Worm (Caenorhabditis elegans): ENCODE measurements around the gene sfxn-2.

- TF ChIP-seq nhr-237 (tag; optimal IDR thresholded peaks at IDR 0.05) (no peak), pha-4 (GFP tag; IDR thresholded peaks at IDR 0.05) (no peak), pha-4 (tag; optimal IDR thresholded peaks at IDR 0.05) (no peak), ceh-82 (tag; optimal IDR thresholded peaks at IDR 0.05) (no peak), nhr-6 (tag; optimal IDR thresholded peaks at IDR 0.05) (no peak), hmg-1.1 (GFP tag; IDR thresholded peaks at IDR 0.05) (no peak), nhr-76 (tag; optimal IDR thresholded peaks at IDR 0.05) (no peak), lsy-2 (tag; optimal IDR thresholded peaks at IDR 0.05) (no peak), pqm-1 (tag; optimal IDR thresholded peaks at IDR 0.05) (no peak), ztf-7 (tag; optimal IDR thresholded peaks at IDR 0.05) (no peak), madf-9 (GFP tag; conservative IDR thresholded peaks at IDR 0.05) (no peak), php-3 (GFP tag; IDR thresholded peaks at IDR 0.05) (no peak), F37D6.2 (tag; optimal IDR thresholded peaks at IDR 0.05) (no peak), lin-29 (GFP tag; IDR thresholded peaks at IDR 0.05) (no peak), daf-16 (GFP tag; optimal IDR thresholded peaks at IDR 0.05) (no peak), daf-16 (tag; optimal IDR thresholded peaks at IDR 0.05) (no peak)
These were observed 19.3 kb upstream of the sfxn-2 start for ce11 chrX:7977452-7977851.
